Worm (Caenorhabditis elegans) whole organism, L4 larva: ENCODE data around the gene T25C12.3.
A peak's percentile ranks its signal among the peaks of the same experiment; 100 is the strongest.

Experiments
- Y5F2A.4 ChIP-seq: fragments of 200-800 bp; sonication (Bioruptor generic); optimal IDR thresholded peaks from 2 replicates; lab custom pipeline; 2018; ENCODE audit warnings: mild to moderate bottlenecking, missing genetic modification characterization, missing compliant biosample characterization
- nhr-6 ChIP-seq: fragments of 150-350 bp; optimal IDR thresholded peaks from 2 replicates; lab custom pipeline; 2014; ENCODE audit warnings: missing biosample characterization, missing genetic modification characterization
- php-3 ChIP-seq: fragments of 200-800 bp; sonication (Bioruptor generic); IDR thresholded peaks from 2 replicates; pipeline ENCODE4 v1.3.6; 2022; ENCODE audit warnings: missing genetic modification reagents, missing genetic modification characterization, missing compliant biosample characterization
- unc-62 ChIP-seq, 3 experiments: fragments of 150-350 bp in 1 of 3; sonication (generic microtip); optimal IDR thresholded peaks in 2 of 3; peaks in 1 of 3; 1 replicate in 1 of 3; 2 replicates in 2 of 3; lab custom pipeline; 2014 to 2017; ENCODE audit warnings: missing biosample characterization in 3 of 3, missing genetic modification characterization in 3 of 3, missing genetic modification reagents in 3 of 3, missing genotype in 1 of 3

- TF ChIP-seq nhr-6 (tag; lab: Kevin White, UChicago) (no peak), Y5F2A.4 (GFP tag; lab: Kevin White, UChicago) (no peak), unc-62 (GFP tag; optimal IDR thresholded peaks at IDR 0.05 in 1 of 2; lab: Kevin White, UChicago) (peak in 1 of 2 experiments; percentile 65), unc-62 (tag; optimal IDR thresholded peaks at IDR 0.05; lab: Kevin White, UChicago) (no peak), php-3 (GFP tag; lab: Robert Waterston, UW) (no peak)
These were observed 25.6 kb downstream of the T25C12.3 start for ce11 chrX:11474149-11474585.
